Fruit fly (Drosophila melanogaster) whole organism, embryonic: ENCODE measurements around the gene RanGAP.

Experiments
- BEAF-32 ChIP-seq: fragments of 200-800 bp; sonication (Bioruptor generic); optimal IDR thresholded peaks from 3 replicates; lab custom pipeline; 2017; ENCODE audit warnings: missing biosample characterization, missing genetic modification characterization, mild to moderate bottlenecking, moderate library complexity, missing genetic modification reagents
- Bdp1 ChIP-seq: fragments of 200-800 bp; sonication (Bioruptor generic); optimal IDR thresholded peaks from 3 replicates; lab custom pipeline; 2016; ENCODE audit warnings: missing biosample characterization, missing genetic modification characterization
- CG10543 ChIP-seq: fragments of 200-800 bp; sonication (Bioruptor generic); optimal IDR thresholded peaks from 3 replicates; lab custom pipeline; 2017; ENCODE audit warnings: missing biosample characterization, mild to moderate bottlenecking, missing genetic modification characterization, moderate library complexity
- CG11456 ChIP-seq: fragments of 200-800 bp; sonication (Bioruptor generic); IDR thresholded peaks from 3 replicates; pipeline ENCODE4 v1.3.6; 2022; ENCODE audit warnings: missing biosample characterization, missing genetic modification characterization
- CG12219 ChIP-seq: fragments of 200-800 bp; sonication (Bioruptor generic); optimal IDR thresholded peaks from 3 replicates; lab custom pipeline; 2018; ENCODE audit warnings: missing biosample characterization, mild to moderate bottlenecking, missing genetic modification characterization
- CG12236 ChIP-seq: fragments of 200-800 bp; sonication (Bioruptor generic); optimal IDR thresholded peaks from 2 replicates; lab custom pipeline; 2016; ENCODE audit warnings: missing biosample characterization, missing genetic modification characterization
- CG15269 ChIP-seq: fragments of 200-800 bp; sonication (Bioruptor generic); optimal IDR thresholded peaks from 2 replicates; lab custom pipeline; 2018; ENCODE audit warnings: missing biosample characterization, mild to moderate bottlenecking, missing genetic modification characterization, moderate library complexity
- CG15514 ChIP-seq: fragments of 200-800 bp; sonication (Bioruptor generic); optimal IDR thresholded peaks from 3 replicates; lab custom pipeline; 2017; ENCODE audit warnings: missing biosample characterization, missing genetic modification characterization, mild to moderate bottlenecking, moderate library complexity, missing genetic modification reagents
- CG16813 ChIP-seq: fragments of 200-800 bp; sonication (Bioruptor generic); IDR thresholded peaks from 3 replicates; pipeline ENCODE4 v1.3.6; 2022; ENCODE audit warnings: missing biosample characterization, missing genetic modification characterization; ENCODE audit not compliant: partially characterized antibody
- CG17568 ChIP-seq: fragments of 200-800 bp; sonication (Bioruptor generic); optimal IDR thresholded peaks from 2 replicates; lab custom pipeline; 2018; ENCODE audit warnings: missing biosample characterization, mild to moderate bottlenecking, missing genetic modification characterization, moderate library complexity
- CG18011 ChIP-seq: fragments of 200-800 bp; sonication (Bioruptor generic); optimal IDR thresholded peaks from 2 replicates; lab custom pipeline; 2017; ENCODE audit warnings: missing biosample characterization, missing genetic modification characterization, mild to moderate bottlenecking, moderate library complexity, missing genotype
- CG18619 ChIP-seq: fragments of 200-800 bp; sonication (Bioruptor generic); optimal IDR thresholded peaks from 3 replicates; lab custom pipeline; 2017; ENCODE audit warnings: missing biosample characterization, mild to moderate bottlenecking, missing genetic modification characterization
- CG2120 ChIP-seq: fragments of 200-800 bp; sonication (Bioruptor generic); optimal IDR thresholded peaks from 3 replicates; lab custom pipeline; 2016; ENCODE audit warnings: missing biosample characterization, missing genetic modification characterization
- CG2199 ChIP-seq: fragments of 200-800 bp; sonication (Bioruptor generic); IDR thresholded peaks from 3 replicates; pipeline ENCODE4 v1.3.6; 2022; ENCODE audit warnings: missing biosample characterization, missing genetic modification characterization
- CG31224 ChIP-seq: fragments of 200-800 bp; sonication (Bioruptor generic); IDR thresholded peaks from 2 replicates; pipeline ENCODE4 v1.3.6; 2022; ENCODE audit warnings: missing biosample characterization, missing genetic modification characterization
- CG5953 ChIP-seq: fragments of 200-800 bp; sonication (Bioruptor generic); IDR thresholded peaks from 2 replicates; pipeline ENCODE4 v1.3.6; 2022; ENCODE audit warnings: missing biosample characterization, missing genetic modification characterization
- CG6813 ChIP-seq: fragments of 200-800 bp; sonication (Bioruptor generic); optimal IDR thresholded peaks from 2 replicates; lab custom pipeline; 2017; ENCODE audit warnings: missing biosample characterization, missing genetic modification characterization, mild to moderate bottlenecking, moderate library complexity, missing genetic modification reagents
- CG7745 ChIP-seq: fragments of 200-800 bp; sonication (Bioruptor generic); optimal IDR thresholded peaks from 2 replicates; lab custom pipeline; 2018; ENCODE audit warnings: missing biosample characterization, mild to moderate bottlenecking, missing genetic modification characterization, moderate library complexity
- CG7963 ChIP-seq: fragments of 200-800 bp; sonication (Bioruptor generic); IDR thresholded peaks from 3 replicates; pipeline ENCODE4 v1.3.6; 2022; ENCODE audit warnings: missing biosample characterization, missing genetic modification characterization; ENCODE audit not compliant: partially characterized antibody
- CG9215 ChIP-seq: fragments of 200-800 bp; sonication (Bioruptor generic); IDR thresholded peaks from 2 replicates; pipeline ENCODE4 v1.3.6; 2022; ENCODE audit warnings: missing biosample characterization, missing genetic modification characterization
- Doc2 ChIP-seq: fragments of 200-800 bp; sonication (Bioruptor generic); IDR thresholded peaks from 2 replicates; pipeline ENCODE4 v1.3.6; 2022; ENCODE audit warnings: missing biosample characterization, missing genetic modification characterization
- Drgx ChIP-seq: fragments of 200-800 bp; sonication (Bioruptor generic); IDR thresholded peaks from 2 replicates; pipeline ENCODE4 v1.3.6; 2022; ENCODE audit warnings: missing biosample characterization, missing genetic modification characterization
- E2f1 ChIP-seq: fragments of 200-800 bp; sonication (Bioruptor generic); IDR thresholded peaks from 2 replicates; pipeline ENCODE4 v1.3.6; 2022; ENCODE audit warnings: missing biosample characterization, missing genetic modification characterization
- E2f2 ChIP-seq: fragments of 200-800 bp; sonication (Bioruptor generic); IDR thresholded peaks from 2 replicates; pipeline ENCODE4 v1.3.6; 2022; ENCODE audit warnings: missing biosample characterization, missing genetic modification characterization
- H2.0 ChIP-seq: fragments of 200-800 bp; sonication (Bioruptor generic); IDR thresholded peaks from 2 replicates; pipeline ENCODE4 v1.3.6; 2022; ENCODE audit warnings: missing biosample characterization, missing genetic modification characterization
- Hr51 ChIP-seq, 2 experiments: fragments of 200-800 bp; sonication (Bioruptor generic); optimal IDR thresholded peaks; 2 replicates in 1 of 2; 3 replicates in 1 of 2; lab custom pipeline; 2016 to 2018; ENCODE audit warnings: missing biosample characterization in 2 of 2, missing genetic modification characterization in 2 of 2, mild to moderate bottlenecking in 1 of 2, moderate library complexity in 1 of 2
- Rx ChIP-seq: fragments of 200-800 bp; sonication (Bioruptor generic); IDR thresholded peaks from 2 replicates; pipeline ENCODE4 v1.3.6; 2022; ENCODE audit warnings: missing biosample characterization, missing genetic modification characterization
- Spps ChIP-seq: fragments of 200-800 bp; sonication (Bioruptor generic); optimal IDR thresholded peaks from 2 replicates; lab custom pipeline; 2018; ENCODE audit warnings: missing biosample characterization, mild to moderate bottlenecking, missing genetic modification characterization
- ase ChIP-seq: fragments of 200-800 bp; sonication (Bioruptor generic); IDR thresholded peaks from 3 replicates; pipeline ENCODE4 v1.3.6; 2022; ENCODE audit warnings: missing biosample characterization, missing genetic modification characterization
- az2 ChIP-seq: fragments of 200-800 bp; sonication (Bioruptor generic); optimal IDR thresholded peaks from 3 replicates; lab custom pipeline; 2016; ENCODE audit warnings: missing biosample characterization, missing genetic modification characterization
- btn ChIP-seq: fragments of 200-800 bp; sonication (Bioruptor generic); optimal IDR thresholded peaks from 2 replicates; lab custom pipeline; 2016; ENCODE audit warnings: missing biosample characterization, missing genetic modification characterization
- chm ChIP-seq: fragments of 200-800 bp; sonication (Bioruptor generic); IDR thresholded peaks from 2 replicates; pipeline ENCODE4 v1.3.6; 2022; ENCODE audit warnings: missing biosample characterization, missing genetic modification characterization
- corto ChIP-seq: fragments of 200-800 bp; sonication (Bioruptor generic); optimal IDR thresholded peaks from 2 replicates; lab custom pipeline; 2016; ENCODE audit warnings: missing biosample characterization, mild to moderate bottlenecking, missing genetic modification characterization, moderate library complexity
- crol ChIP-seq: fragments of 200-800 bp; sonication (Bioruptor generic); IDR thresholded peaks from 2 replicates; pipeline ENCODE4 v1.3.6; 2022; ENCODE audit warnings: missing biosample characterization, missing genetic modification characterization
- dan ChIP-seq: fragments of 200-800 bp; sonication (Bioruptor generic); IDR thresholded peaks from 2 replicates; pipeline ENCODE4 v1.3.6; 2022; ENCODE audit warnings: missing biosample characterization, missing genetic modification characterization
- dimm ChIP-seq: fragments of 200-800 bp; sonication (Bioruptor generic); IDR thresholded peaks from 2 replicates; pipeline ENCODE4 v1.3.6; 2022; ENCODE audit warnings: missing biosample characterization, missing genetic modification characterization
- fu2 ChIP-seq: fragments of 200-800 bp; sonication (Bioruptor generic); optimal IDR thresholded peaks from 2 replicates; lab custom pipeline; 2016; ENCODE audit warnings: missing biosample characterization, missing genetic modification characterization
- ham ChIP-seq: fragments of 200-800 bp; sonication (Bioruptor generic); IDR thresholded peaks from 2 replicates; pipeline ENCODE4 v1.3.6; 2022; ENCODE audit warnings: missing biosample characterization, missing genetic modification characterization
- jigr1 ChIP-seq: fragments of 200-800 bp; sonication (Bioruptor generic); IDR thresholded peaks from 3 replicates; pipeline ENCODE4 v1.3.6; 2022; ENCODE audit warnings: missing biosample characterization, missing genetic modification characterization
- jing ChIP-seq: fragments of 200-800 bp; sonication (Bioruptor generic); optimal IDR thresholded peaks from 2 replicates; lab custom pipeline; 2018; ENCODE audit warnings: missing biosample characterization, mild to moderate bottlenecking, missing genetic modification characterization
- knrl ChIP-seq: fragments of 200-800 bp; sonication (Bioruptor generic); IDR thresholded peaks from 3 replicates; pipeline ENCODE4 v1.3.6; 2022; ENCODE audit warnings: missing biosample characterization, missing genetic modification characterization; ENCODE audit not compliant: partially characterized antibody
- nmo ChIP-seq: fragments of 200-800 bp; sonication (Bioruptor generic); optimal IDR thresholded peaks from 2 replicates; lab custom pipeline; 2018; ENCODE audit warnings: missing biosample characterization, mild to moderate bottlenecking, missing genetic modification characterization, moderate library complexity
- pb ChIP-seq: fragments of 200-800 bp; sonication (Bioruptor generic); optimal IDR thresholded peaks from 3 replicates; lab custom pipeline; 2016; ENCODE audit warnings: missing biosample characterization, missing genetic modification characterization
- pho ChIP-seq: fragments of 200-800 bp; sonication (Bioruptor generic); optimal IDR thresholded peaks from 2 replicates; lab custom pipeline; 2016; ENCODE audit warnings: missing biosample characterization, missing genetic modification characterization
- pita ChIP-seq: fragments of 200-800 bp; sonication (Bioruptor generic); optimal IDR thresholded peaks from 2 replicates; lab custom pipeline; 2017; ENCODE audit warnings: missing biosample characterization, mild to moderate bottlenecking, missing genetic modification characterization
- row ChIP-seq: fragments of 200-800 bp; sonication (Bioruptor generic); IDR thresholded peaks from 3 replicates; pipeline ENCODE4 v1.3.6; 2022; ENCODE audit warnings: missing biosample characterization, missing genetic modification characterization
- slou ChIP-seq: fragments of 200-800 bp; sonication (Bioruptor generic); optimal IDR thresholded peaks from 3 replicates; lab custom pipeline; 2016; ENCODE audit warnings: missing biosample characterization, missing genetic modification characterization
- tap ChIP-seq: fragments of 200-800 bp; optimal IDR thresholded peaks from 3 replicates; lab custom pipeline; 2019; ENCODE audit warnings: missing biosample characterization, mild to moderate bottlenecking, missing genetic modification characterization, moderate library complexity
- toy ChIP-seq: fragments of 200-800 bp; sonication (Bioruptor generic); IDR thresholded peaks from 2 replicates; pipeline ENCODE4 v1.3.6; 2022; ENCODE audit warnings: missing biosample characterization, missing genetic modification characterization
- unc-4 ChIP-seq: fragments of 200-800 bp; sonication (Bioruptor generic); IDR thresholded peaks from 2 replicates; pipeline ENCODE4 v1.3.6; 2022; ENCODE audit warnings: missing biosample characterization, missing genetic modification characterization; ENCODE audit not compliant: partially characterized antibody

Gene RanGAP

dm6 chr2L:19444734-19445140 lies 3.0 kb downstream of the RanGAP start, which contains the start of gene Hs2st (continued):
- TF ChIP-seq E2f2 (GFP tag; lab: Robert Waterston, UW) (peak; percentile 79), az2 (peak; percentile 94), fu2 (peak; percentile 96), dan (GFP tag; lab: Robert Waterston, UW) (peak; percentile 85), crol (GFP tag; lab: Robert Waterston, UW) (no peak; the same call in 1 of the 2 replicates), Spps (tag; lab: Kevin White, UChicago) (peak; percentile 79), H2.0 (GFP tag; lab: Robert Waterston, UW) (peak; percentile 90), CG5953 (GFP tag; lab: Robert Waterston, UW) (peak; percentile 82), pita (GFP tag; lab: Kevin White, UChicago) (no peak), slou (GFP tag; lab: Kevin White, UChicago) (peak; percentile 93), CG31224 (peak; percentile 90), CG18619 (GFP tag; lab: Kevin White, UChicago) (peak; percentile 90), BEAF-32 (GFP tag; lab: Kevin White, UChicago) (peak; percentile 68), toy (GFP tag; lab: Robert Waterston, UW) (peak; percentile 45; the same call in 1 of the 2 replicates), unc-4 (GFP tag; lab: Robert Waterston, UW) (0 out of 2 replicates have a peak, but pooled peaks have one; percentile 44), dimm (GFP tag; lab: Robert Waterston, UW) (0 out of 2 replicates have a peak, but pooled peaks have one; percentile 4), corto (peak; percentile 63), nmo (GFP tag; lab: Kevin White, UChicago) (peak; percentile 97), CG15514 (GFP tag; lab: Kevin White, UChicago) (peak; percentile 85), ase (peak; percentile 87; the same call in 2 of the 3 replicates), CG7963 (GFP tag; lab: Robert Waterston, UW) (no peak), pho (GFP tag; lab: Kevin White, UChicago) (peak; percentile 96), btn (GFP tag; lab: Kevin White, UChicago) (peak; percentile 86), jing (GFP tag; lab: Kevin White, UChicago) (peak; percentile 74), jigr1 (GFP tag; lab: Robert Waterston, UW) (peak; percentile 85; the same call in 2 of the 3 replicates), CG2120 (GFP tag; lab: Kevin White, UChicago) (peak; percentile 98), row (GFP tag; lab: Robert Waterston, UW) (peak; percentile 98), CG6813 (GFP tag; lab: Kevin White, UChicago) (peak; percentile 61), E2f1 (GFP tag; lab: Robert Waterston, UW) (peak; percentile 90), CG2199 (peak; percentile 79; the same call in 1 of the 3 replicates), CG9215 (GFP tag; lab: Robert Waterston, UW) (peak; percentile 96), tap (peak; percentile 72), CG18011 (GFP tag; lab: Kevin White, UChicago) (peak; percentile 86), CG16813 (GFP tag; lab: Robert Waterston, UW) (peak; percentile 52; the same call in 2 of the 3 replicates), CG17568 (GFP tag; lab: Kevin White, UChicago) (no peak), CG12236 (peak; percentile 84), ham (GFP tag; lab: Robert Waterston, UW) (peak; percentile 81), Bdp1 (GFP tag; lab: Kevin White, UChicago) (peak; percentile 91), Doc2 (peak; percentile 83), CG10543 (GFP tag; lab: Kevin White, UChicago) (peak; percentile 91), CG12219 (peak; percentile 67), CG15269 (tag; lab: Kevin White, UChicago) (peak; percentile 88), Drgx (GFP tag; lab: Robert Waterston, UW) (peak; percentile 86), CG7745 (no peak), Rx (GFP tag; lab: Robert Waterston, UW) (peak; percentile 90), CG11456 (peak; percentile 91), chm (GFP tag; lab: Robert Waterston, UW) (peak; percentile 88), pb (GFP tag; lab: Kevin White, UChicago) (peak; percentile 83), knrl (GFP tag; lab: Robert Waterston, UW) (peak; percentile 59; the same call in 2 of the 3 replicates), Hr51 (GFP tag; optimal IDR thresholded peaks at IDR 0.05; lab: Kevin White, UChicago) (peak; percentile 87 to 97)
